Worm (Caenorhabditis elegans) whole organism, L2 larva: ENCODE measurements around the gene zip-2.

ENCODE experiments used
- C34F6.9 ChIP-seq: fragments of 150-350 bp; optimal IDR thresholded peaks from 2 replicates; lab custom pipeline; 2014; ENCODE audit warnings: missing biosample characterization, missing genetic modification characterization
- F13H6.1 ChIP-seq: sonication (generic microtip); optimal IDR thresholded peaks from 2 replicates; lab custom pipeline; 2016; ENCODE audit warnings: missing genetic modification characterization, missing compliant biosample characterization
- Y55F3AM.14 ChIP-seq: fragments of 200-800 bp; sonication (Bioruptor generic); optimal IDR thresholded peaks from 2 replicates; lab custom pipeline; 2018; ENCODE audit warnings: mild to moderate bottlenecking, missing genetic modification characterization, missing compliant biosample characterization
- ZK546.5 ChIP-seq: sonication (generic microtip); optimal IDR thresholded peaks from 2 replicates; lab custom pipeline; 2017; ENCODE audit warnings: missing biosample characterization, missing genetic modification characterization
- aly-2 ChIP-seq: fragments of 150-350 bp; optimal IDR thresholded peaks from 2 replicates; lab custom pipeline; 2014; ENCODE audit warnings: missing biosample characterization, missing genetic modification characterization
- ama-1 ChIP-seq: fragments of 150-350 bp; optimal IDR thresholded peaks from 2 replicates; lab custom pipeline; 2018; ENCODE audit warnings: inconsistent platforms
- blmp-1 ChIP-seq: sonication (generic microtip); optimal IDR thresholded peaks from 2 replicates; lab custom pipeline; 2017; ENCODE audit warnings: missing genetic modification characterization, mild to moderate bottlenecking, missing compliant biosample characterization, antibody characterized with exemption, moderate library complexity; ENCODE audit not compliant: insufficient read depth
- ceh-16 ChIP-seq: fragments of 150-350 bp; optimal IDR thresholded peaks from 2 replicates; lab custom pipeline; 2014; ENCODE audit warnings: missing biosample characterization, missing genetic modification characterization
- crh-2 ChIP-seq: sonication (generic microtip); optimal IDR thresholded peaks from 2 replicates; lab custom pipeline; 2017; ENCODE audit warnings: missing biosample characterization, missing genetic modification characterization
- dmd-4 ChIP-seq: sonication (generic microtip); optimal IDR thresholded peaks from 2 replicates; lab custom pipeline; 2017; ENCODE audit warnings: missing biosample characterization, missing genetic modification characterization
- elt-1 ChIP-seq: fragments of 150-350 bp; optimal IDR thresholded peaks from 2 replicates; lab custom pipeline; 2014; ENCODE audit warnings: missing biosample characterization, missing genetic modification characterization
- fos-1 ChIP-seq: fragments of 150-350 bp; optimal IDR thresholded peaks from 2 replicates; lab custom pipeline; 2014; ENCODE audit warnings: missing biosample characterization, missing genetic modification characterization
- gmeb-1 ChIP-seq: fragments of 150-350 bp; optimal IDR thresholded peaks from 2 replicates; lab custom pipeline; 2014; ENCODE audit warnings: missing biosample characterization, missing genetic modification characterization
- lin-11 ChIP-seq: fragments of 150-350 bp; sonication (generic microtip); optimal IDR thresholded peaks from 2 replicates; lab custom pipeline; 2014; ENCODE audit warnings: missing biosample characterization, missing genetic modification characterization, inconsistent platforms, mixed read lengths
- lsy-2 ChIP-seq, 2 experiments: fragments of 150-350 bp in 1 of 2; sonication (generic microtip) in 1 of 2; optimal IDR thresholded peaks; 2 replicates each; lab custom pipeline; 2014 to 2017; ENCODE audit warnings: missing biosample characterization in 2 of 2, missing genetic modification characterization in 2 of 2
- mab-5 ChIP-seq: fragments of 150-350 bp; optimal IDR thresholded peaks from 2 replicates; lab custom pipeline; 2014; ENCODE audit warnings: missing biosample characterization, missing genetic modification characterization
- nhr-10 ChIP-seq: sonication (generic microtip); optimal IDR thresholded peaks from 2 replicates; lab custom pipeline; 2017; ENCODE audit warnings: missing biosample characterization, missing genetic modification characterization
- nhr-11 ChIP-seq: fragments of 150-350 bp; optimal IDR thresholded peaks from 2 replicates; lab custom pipeline; 2014; ENCODE audit warnings: missing biosample characterization, missing genetic modification characterization
- nhr-12 ChIP-seq: fragments of 150-350 bp; optimal IDR thresholded peaks from 2 replicates; lab custom pipeline; 2014; ENCODE audit warnings: missing biosample characterization, missing genetic modification characterization
- nhr-129 ChIP-seq: fragments of 150-350 bp; optimal IDR thresholded peaks from 2 replicates; lab custom pipeline; 2014; ENCODE audit warnings: missing biosample characterization, missing genetic modification characterization
- nhr-21 ChIP-seq: fragments of 150-350 bp; optimal IDR thresholded peaks from 2 replicates; lab custom pipeline; 2014; ENCODE audit warnings: missing biosample characterization, missing genetic modification characterization
- nhr-23 ChIP-seq: fragments of 150-350 bp; optimal IDR thresholded peaks from 2 replicates; lab custom pipeline; 2014; ENCODE audit warnings: missing biosample characterization, missing genetic modification reagents, missing genetic modification characterization
- nhr-237 ChIP-seq: fragments of 150-350 bp; optimal IDR thresholded peaks from 2 replicates; lab custom pipeline; 2014; ENCODE audit warnings: missing biosample characterization, missing genetic modification characterization
- nhr-25 ChIP-seq: fragments of 150-350 bp; sonication (generic microtip); optimal IDR thresholded peaks from 3 replicates; lab custom pipeline; 2014; ENCODE audit warnings: missing biosample characterization, missing genetic modification characterization
- nhr-6 ChIP-seq: fragments of 150-350 bp; optimal IDR thresholded peaks from 2 replicates; lab custom pipeline; 2014; ENCODE audit warnings: missing biosample characterization, missing genetic modification characterization
- peb-1 ChIP-seq: fragments of 150-350 bp; optimal IDR thresholded peaks from 2 replicates; lab custom pipeline; 2014; ENCODE audit warnings: missing biosample characterization, missing genetic modification characterization
- sem-4 ChIP-seq: fragments of 150-350 bp; optimal IDR thresholded peaks from 2 replicates; lab custom pipeline; 2014; ENCODE audit warnings: missing biosample characterization, missing genetic modification reagents, missing genetic modification characterization
- skn-1 ChIP-seq: sonication (generic microtip); optimal IDR thresholded peaks from 2 replicates; lab custom pipeline; 2017; ENCODE audit warnings: missing biosample characterization, missing genetic modification characterization
- sma-3 ChIP-seq: sonication (generic microtip); optimal IDR thresholded peaks from 2 replicates; lab custom pipeline; 2016; ENCODE audit warnings: missing genetic modification reagents, missing genetic modification characterization, missing compliant biosample characterization
- sma-9 ChIP-seq, 2 experiments: fragments of 150-350 bp in 1 of 2; sonication (generic microtip) in 1 of 2; optimal IDR thresholded peaks; 2 replicates each; lab custom pipeline; 2014 to 2016; ENCODE audit warnings: missing genetic modification characterization in 2 of 2, mild to moderate bottlenecking in 1 of 2, missing biosample characterization in 1 of 2, missing compliant biosample characterization in 1 of 2, missing genetic modification reagents in 1 of 2, moderate library complexity in 1 of 2
- unc-39 ChIP-seq: fragments of 150-350 bp; optimal IDR thresholded peaks from 2 replicates; lab custom pipeline; 2014; ENCODE audit warnings: missing biosample characterization, missing genetic modification characterization
- unc-62 ChIP-seq: fragments of 150-350 bp; optimal IDR thresholded peaks from 2 replicates; lab custom pipeline; 2014; ENCODE audit warnings: missing biosample characterization, missing genetic modification reagents, missing genetic modification characterization
- ztf-1 ChIP-seq: fragments of 200-800 bp; sonication (Bioruptor generic); conservative IDR thresholded peaks from 2 replicates; pipeline ENCODE4 v1.3.6; 2022; ENCODE audit warnings: missing genetic modification characterization, missing compliant biosample characterization
- ztf-11 ChIP-seq: sonication (generic microtip); optimal IDR thresholded peaks from 2 replicates; lab custom pipeline; 2017; ENCODE audit warnings: missing biosample characterization, missing genetic modification characterization
- ztf-4 ChIP-seq: fragments of 150-350 bp; optimal IDR thresholded peaks from 2 replicates; lab custom pipeline; 2014; ENCODE audit warnings: missing biosample characterization, missing genetic modification characterization

Gene zip-2

ce11 chrIII:835713-836278 lies 3.0 kb downstream of the zip-2 start (continued):
- no peak for TF ChIP-seq nhr-11 (tag; lab: Kevin White, UChicago)
- TF ChIP-seq ama-1 (lab: Kevin White, UChicago), result peak; percentile 94
- TF ChIP-seq ztf-4 (tag; lab: Kevin White, UChicago), result peak; percentile 87
- TF ChIP-seq sma-3 (GFP tag; lab: Kevin White, UChicago), result peak; percentile 78
- no peak for TF ChIP-seq nhr-237 (tag; lab: Kevin White, UChicago)
- peak; percentile 74 for TF ChIP-seq unc-39 (tag; lab: Kevin White, UChicago)

- TF ChIP-seq sma-9 (GFP tag; optimal IDR thresholded peaks at IDR 0.05; lab: Kevin White, UChicago) (no peak), sma-9 (tag; optimal IDR thresholded peaks at IDR 0.05; lab: Kevin White, UChicago) (no peak), nhr-237 (tag; lab: Kevin White, UChicago) (no peak), mab-5 (tag; lab: Kevin White, UChicago) (no peak), ztf-11 (no peak), crh-2 (tag; lab: Kevin White, UChicago) (no peak), peb-1 (tag; lab: Kevin White, UChicago) (no peak)
- TF ChIP-seq, all 48 proteins: peak for 0
Observed at ce11 chrIII:839491-839890, 6.7 kb downstream of the zip-2 start, which contains the start of gene dos-3. Gene dos-3 (minus strand): TSS chrIII:839591.

- no peak for TF ChIP-seq peb-1 (tag; lab: Kevin White, UChicago)
- TF ChIP-seq nhr-6, result no peak
- no peak for TF ChIP-seq mab-5 (tag; lab: Kevin White, UChicago)
- TF ChIP-seq ceh-16 (tag; lab: Kevin White, UChicago), result no peak
- no peak for TF ChIP-seq unc-62
- TF ChIP-seq sma-3 (GFP tag; lab: Kevin White, UChicago), result no peak
- TF ChIP-seq skn-1, result no peak
- TF ChIP-seq nhr-129 (tag; lab: Kevin White, UChicago), result no peak
- TF ChIP-seq gmeb-1 (tag; lab: Kevin White, UChicago), result no peak
- TF ChIP-seq nhr-12 (tag; lab: Kevin White, UChicago), result no peak
- no peak for TF ChIP-seq ztf-1 (GFP tag; lab: Robert Waterston, UW)
- no peak for TF ChIP-seq elt-1
- no peak for TF ChIP-seq sma-9 (GFP tag; optimal IDR thresholded peaks at IDR 0.05; lab: Kevin White, UChicago)
- no peak for TF ChIP-seq sma-9 (tag; optimal IDR thresholded peaks at IDR 0.05; lab: Kevin White, UChicago)
- TF ChIP-seq nhr-11 (tag; lab: Kevin White, UChicago), result no peak
- TF ChIP-seq ZK546.5 (tag; lab: Kevin White, UChicago), result no peak
- no peak for TF ChIP-seq sem-4 (tag; lab: Kevin White, UChicago)
- no peak for TF ChIP-seq aly-2 (tag; lab: Kevin White, UChicago)
Observed at ce11 chrIII:841177-841576, 8.4 kb downstream of the zip-2 start, which contains the start of gene K02F3.9. Gene K02F3.9 (minus strand): TSS chrIII:841366.

ce11 chrIII:842630-843029 lies 9.8 kb downstream of the zip-2 start, which contains the start of gene far-8:
Gene far-8 (plus strand): TSS chrIII:842930.
- TF ChIP-seq peb-1 (tag; lab: Kevin White, UChicago), result no peak
- TF ChIP-seq nhr-23 (tag; lab: Kevin White, UChicago), result no peak
- no peak for TF ChIP-seq F13H6.1 (tag; lab: Kevin White, UChicago)
- TF ChIP-seq blmp-1 (tag; lab: Kevin White, UChicago), result no peak
- no peak for TF ChIP-seq ZK546.5 (tag; lab: Kevin White, UChicago)
- TF ChIP-seq nhr-10 (tag; lab: Kevin White, UChicago), result no peak
- TF ChIP-seq dmd-4, result no peak
- no peak for TF ChIP-seq ceh-16 (tag; lab: Kevin White, UChicago)
- TF ChIP-seq Y55F3AM.14, result no peak
- TF ChIP-seq fos-1 (tag; lab: Kevin White, UChicago), result no peak
- no peak for TF ChIP-seq unc-62
- TF ChIP-seq nhr-12 (tag; lab: Kevin White, UChicago), result no peak
- no peak for TF ChIP-seq ztf-4 (tag; lab: Kevin White, UChicago)

- peak; percentile 71 for TF ChIP-seq nhr-21
- peak; percentile 19 for TF ChIP-seq C34F6.9
- peak; percentile 65 for TF ChIP-seq sma-9 (GFP tag; optimal IDR thresholded peaks at IDR 0.05; lab: Kevin White, UChicago)
- no peak for TF ChIP-seq sma-9 (tag; optimal IDR thresholded peaks at IDR 0.05; lab: Kevin White, UChicago)
- TF ChIP-seq unc-62, result no peak
- TF ChIP-seq blmp-1 (tag; lab: Kevin White, UChicago), result no peak
- peak; percentile 51 for TF ChIP-seq nhr-129 (tag; lab: Kevin White, UChicago)
- TF ChIP-seq fos-1 (tag; lab: Kevin White, UChicago), result peak; percentile 68
- TF ChIP-seq lin-11 (tag; lab: Kevin White, UChicago), result peak; percentile 3
- TF ChIP-seq lsy-2 (tag; optimal IDR thresholded peaks at IDR 0.05; lab: Kevin White, UChicago), result peak in 1 of 2 experiments; percentile 18
- no peak for TF ChIP-seq nhr-12 (tag; lab: Kevin White, UChicago)
- TF ChIP-seq sma-3 (GFP tag; lab: Kevin White, UChicago), result no peak
- TF ChIP-seq Y55F3AM.14, result no peak
- TF ChIP-seq nhr-25 (tag; lab: Kevin White, UChicago), result peak; percentile 35
Observed at ce11 chrIII:843999-844398, 11.2 kb downstream of the zip-2 start.
